Worm (Caenorhabditis elegans): ENCODE results near the gene K08D12.8.

K08D12.8 gene

ce11 chrIV:1753481-1753880, 27.5 kb downstream of the K08D12.8 start, which contains the start of gene Y41D4A.3:
TSS of gene Y41D4A.3 (plus strand) at chrIV:1753781.
- TF ChIP-seq him-1 (tag; optimal IDR thresholded peaks at IDR 0.05), result no peak
- TF ChIP-seq W03F9.2 (tag; optimal IDR thresholded peaks at IDR 0.05), result no peak
- TF ChIP-seq dao-5 (tag; optimal IDR thresholded peaks at IDR 0.05), result no peak

ce11 chrIV:1758595-1758994, 32.6 kb downstream of the K08D12.8 start:
- TF ChIP-seq him-1 (tag; optimal IDR thresholded peaks at IDR 0.05) (no peak), W03F9.2 (tag; optimal IDR thresholded peaks at IDR 0.05) (no peak), dao-5 (tag; optimal IDR thresholded peaks at IDR 0.05) (no peak)

ce11 chrIV:1761553-1761952, 35.6 kb downstream of the K08D12.8 start, which contains the start of gene Y41D4A.7:
TSS of gene Y41D4A.7 (minus strand) at chrIV:1761570.
- TF ChIP-seq dao-5 (tag; optimal IDR thresholded peaks at IDR 0.05) (no peak), him-1 (tag; optimal IDR thresholded peaks at IDR 0.05) (no peak)

- TF ChIP-seq W03F9.2 (tag; optimal IDR thresholded peaks at IDR 0.05) (no peak), dao-5 (tag; optimal IDR thresholded peaks at IDR 0.05) (no peak), him-1 (tag; optimal IDR thresholded peaks at IDR 0.05) (no peak)
These were observed 37.5 kb downstream of the K08D12.8 start for ce11 chrIV:1763452-1763851.

ce11 chrIV:1765954-1766353, 40.0 kb downstream of the K08D12.8 start:
- TF ChIP-seq dao-5 (tag; optimal IDR thresholded peaks at IDR 0.05) (no peak), him-1 (tag; optimal IDR thresholded peaks at IDR 0.05) (peak; percentile 21), W03F9.2 (tag; optimal IDR thresholded peaks at IDR 0.05) (no peak)

ce11 chrIV:1768288-1768687, 42.3 kb downstream of the K08D12.8 start, which contains the start of gene col-108:
TSS of gene col-108 (plus strand) at chrIV:1768588.
- TF ChIP-seq W03F9.2 (tag; optimal IDR thresholded peaks at IDR 0.05), result no peak
- TF ChIP-seq him-1 (tag; optimal IDR thresholded peaks at IDR 0.05), result no peak
- no peak for TF ChIP-seq dao-5 (tag; optimal IDR thresholded peaks at IDR 0.05)

ce11 chrIV:1769074-1769473, 43.1 kb downstream of the K08D12.8 start:
- TF ChIP-seq dao-5 (tag; optimal IDR thresholded peaks at IDR 0.05) (no peak), him-1 (tag; optimal IDR thresholded peaks at IDR 0.05) (no peak)

- TF ChIP-seq him-1 (tag; optimal IDR thresholded peaks at IDR 0.05) (no peak), dao-5 (tag; optimal IDR thresholded peaks at IDR 0.05) (no peak), W03F9.2 (tag; optimal IDR thresholded peaks at IDR 0.05) (no peak)
These were observed 45.9 kb downstream of the K08D12.8 start, which contains the start of gene Y41D4A.1 for ce11 chrIV:1771843-1772242. TSS of gene Y41D4A.1 (plus strand) at chrIV:1772143.

Data from whole organism, L4/young adult.